Worm (Caenorhabditis elegans): Measurements from ENCODE around the gene rfth-1.

The rfth-1 gene

DNA sequence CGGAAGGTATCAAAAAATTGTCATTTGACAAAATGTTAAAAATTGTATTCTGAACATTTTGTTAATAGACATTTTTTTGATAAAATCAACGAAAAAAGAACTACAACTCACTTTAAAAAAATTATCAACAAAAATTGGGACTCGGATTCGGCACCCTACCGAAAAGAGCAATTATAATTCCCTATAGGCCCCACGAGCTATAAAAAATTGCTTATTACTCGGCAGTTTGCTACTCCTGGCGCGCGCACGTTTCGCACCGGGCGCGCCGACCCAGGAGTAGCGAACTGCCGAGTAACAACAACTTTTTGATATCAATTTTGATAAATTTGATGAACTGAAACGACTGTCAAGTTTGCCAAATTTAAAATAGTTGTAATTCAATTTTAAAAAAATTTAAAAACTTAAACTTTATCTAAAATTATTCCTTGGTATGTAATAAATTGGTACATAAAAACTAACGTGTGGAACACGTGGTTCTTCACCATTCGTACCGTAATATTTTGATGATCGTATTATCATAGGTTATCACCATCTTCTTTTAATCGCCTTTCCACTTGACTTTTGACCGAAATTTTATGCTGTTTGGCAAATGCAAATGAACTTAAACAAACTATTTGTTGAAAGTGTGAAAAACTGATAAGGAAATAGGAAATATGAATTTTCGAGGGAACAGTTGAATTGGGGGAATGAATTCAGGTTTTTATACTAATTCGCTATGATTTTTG lies 35.6 kb downstream of the rfth-1 start:
- TF ChIP-seq zip-5 (tag; optimal IDR thresholded peaks at IDR 0.05) (no peak), nhr-232 (tag; optimal IDR thresholded peaks at IDR 0.05) (no peak), unc-86 (tag; optimal IDR thresholded peaks at IDR 0.05) (no peak), elt-4 (tag; optimal IDR thresholded peaks at IDR 0.05) (no peak), hlh-8 (tag; optimal IDR thresholded peaks at IDR 0.05) (no peak), unc-55 (GFP tag; optimal IDR thresholded peaks at IDR 0.05) (no peak), ceh-6 (GFP tag; optimal IDR thresholded peaks at IDR 0.05) (no peak), lin-11 (tag; optimal IDR thresholded peaks at IDR 0.05) (no peak), pha-2 (tag; optimal IDR thresholded peaks at IDR 0.05) (no peak), ceh-31 (tag; optimal IDR thresholded peaks at IDR 0.05) (no peak), tbx-7 (tag; optimal IDR thresholded peaks at IDR 0.05) (no peak), K09A11.1 (tag; optimal IDR thresholded peaks at IDR 0.05; ENCODE audit: insufficient read depth) (no peak), pag-3 (tag; optimal IDR thresholded peaks at IDR 0.05; ENCODE audit: borderline replicate concordance) (no peak)

DNA sequence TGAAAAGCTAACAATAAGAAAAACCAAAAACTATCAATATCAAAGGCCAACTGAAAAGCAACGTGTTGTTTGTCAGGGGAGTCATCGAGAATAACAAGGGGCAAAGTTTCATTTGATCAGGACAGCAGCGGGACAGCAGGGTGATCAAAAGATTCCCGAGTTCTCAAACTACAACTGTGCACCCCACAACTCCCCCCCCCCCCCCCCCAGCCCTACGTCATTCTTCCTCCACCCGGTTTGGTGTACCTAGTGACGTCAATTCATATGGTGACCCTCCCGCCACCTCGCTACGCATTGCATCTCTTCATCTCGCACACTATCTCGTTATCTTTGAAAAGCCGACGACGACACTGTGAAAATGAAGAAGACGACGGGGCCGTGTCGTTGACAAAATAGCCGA lies 37.3 kb downstream of the rfth-1 start:
- no peak for TF ChIP-seq eyg-1 (tag; optimal IDR thresholded peaks at IDR 0.05)
- TF ChIP-seq Y22D7AL.16 (tag; optimal IDR thresholded peaks at IDR 0.05), result no peak
- TF ChIP-seq hlh-6 (tag; optimal IDR thresholded peaks at IDR 0.05), result no peak
- TF ChIP-seq unc-3 (GFP tag; conservative IDR thresholded peaks at IDR 0.05), result no peak
- TF ChIP-seq unc-3 (tag; optimal IDR thresholded peaks at IDR 0.05), result no peak

DNA sequence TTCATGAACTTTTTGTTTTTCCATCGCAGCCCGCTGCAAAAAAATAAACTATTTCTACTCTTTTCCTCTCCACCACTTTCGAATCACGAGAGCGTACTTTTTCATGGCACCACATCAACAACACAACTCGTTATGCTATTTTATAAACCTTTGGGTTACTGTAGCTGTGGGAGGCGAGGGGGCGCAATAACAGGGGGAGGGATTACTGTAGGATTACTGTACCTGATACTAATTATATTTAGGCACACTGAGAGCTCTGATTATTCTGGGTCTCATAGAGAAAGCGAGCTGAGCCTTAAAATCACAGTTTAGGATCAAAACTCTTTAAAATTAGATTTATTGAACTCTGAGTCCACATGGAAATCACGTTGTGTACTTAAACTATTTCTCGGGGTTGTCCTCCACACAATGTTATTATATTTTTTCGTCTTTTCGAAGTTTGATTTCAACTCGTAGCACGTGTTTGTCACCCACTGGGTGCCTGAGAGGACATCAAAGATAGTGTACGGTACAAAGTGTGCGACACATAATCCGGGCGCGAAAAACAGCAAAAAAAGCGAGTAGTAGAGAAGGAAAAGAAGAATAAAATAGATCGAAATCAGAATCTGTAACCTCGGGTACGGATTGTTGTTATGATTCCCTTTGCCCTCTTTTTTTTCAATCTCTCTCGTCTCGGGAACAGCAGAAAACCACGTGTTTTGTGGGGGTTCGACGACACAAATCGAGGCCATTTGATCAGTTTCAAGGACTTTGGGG lies 38.5 kb downstream of the rfth-1 start:
- TF ChIP-seq unc-55 (GFP tag; optimal IDR thresholded peaks at IDR 0.05), result no peak
- no peak for TF ChIP-seq C08G9.2 (tag; optimal IDR thresholded peaks at IDR 0.05)
- no peak for TF ChIP-seq ztf-16 (tag; optimal IDR thresholded peaks at IDR 0.05)
- TF ChIP-seq ttx-3 (tag; optimal IDR thresholded peaks at IDR 0.05), result no peak
- no peak for TF ChIP-seq T23F11.4 (GFP tag; optimal IDR thresholded peaks at IDR 0.05)
- no peak for TF ChIP-seq ceh-24 (tag; optimal IDR thresholded peaks at IDR 0.05)
- TF ChIP-seq Y22D7AL.16 (tag; optimal IDR thresholded peaks at IDR 0.05), result no peak
- TF ChIP-seq eyg-1 (tag; optimal IDR thresholded peaks at IDR 0.05), result no peak
- TF ChIP-seq hlh-30 (tag; optimal IDR thresholded peaks at IDR 0.05; ENCODE audit: insufficient read depth), result peak; percentile 8

DNA sequence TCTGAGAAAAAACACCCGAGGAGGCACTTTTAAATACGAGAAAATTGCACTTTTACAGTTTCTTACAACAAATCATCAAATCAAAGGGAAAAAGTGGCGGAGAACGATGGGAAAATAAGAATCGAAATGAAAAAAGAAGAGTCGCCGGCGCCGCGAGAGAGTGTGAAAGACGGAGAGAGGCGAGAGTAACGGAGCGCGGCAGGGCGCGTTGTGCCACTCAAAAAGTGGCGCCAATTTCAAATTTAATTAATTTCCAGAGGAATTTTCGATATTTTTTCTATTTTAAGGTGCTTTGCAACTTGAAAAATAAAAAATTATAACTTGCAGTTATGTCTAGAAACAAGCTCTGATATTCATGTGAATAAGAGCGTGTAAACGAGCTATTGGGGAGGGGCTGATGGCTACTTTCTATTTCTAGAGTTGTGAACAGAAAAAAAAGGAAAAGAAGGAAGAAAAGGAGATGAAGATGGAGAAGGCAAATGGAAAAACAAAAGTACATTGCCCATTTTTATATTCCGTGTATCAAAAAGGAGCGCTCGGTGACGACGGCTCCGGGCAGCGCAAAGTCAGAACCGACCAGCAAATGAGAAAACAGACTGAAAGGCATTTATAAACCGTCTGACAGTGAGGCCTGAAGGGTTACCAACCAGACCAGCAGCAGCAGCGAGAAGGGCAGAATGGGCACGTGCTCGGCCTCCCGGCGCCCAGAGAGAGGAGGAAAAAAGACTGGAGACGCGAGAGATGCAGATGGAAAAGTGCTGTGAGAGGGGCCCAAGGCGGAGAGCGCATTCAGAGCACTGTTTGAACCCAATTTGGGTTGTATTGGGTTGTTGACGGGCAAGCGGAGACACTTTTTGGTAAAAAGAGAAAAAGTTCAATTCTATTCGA lies 40.0 kb downstream of the rfth-1 start:
- TF ChIP-seq unc-42 (tag; optimal IDR thresholded peaks at IDR 0.05), result peak; percentile 21
- TF ChIP-seq C08G9.2 (tag; optimal IDR thresholded peaks at IDR 0.05), result peak; percentile 30
- TF ChIP-seq sox-2 (GFP tag; IDR thresholded peaks at IDR 0.05), result no peak
- TF ChIP-seq ceh-30 (tag; optimal IDR thresholded peaks at IDR 0.05), result no peak
- TF ChIP-seq pha-2 (tag; optimal IDR thresholded peaks at IDR 0.05), result no peak
- no peak for TF ChIP-seq ztf-16 (tag; optimal IDR thresholded peaks at IDR 0.05)
- TF ChIP-seq ceh-19 (GFP tag; optimal IDR thresholded peaks at IDR 0.05), result no peak
- TF ChIP-seq ceh-31 (tag; optimal IDR thresholded peaks at IDR 0.05), result peak; percentile 23
- TF ChIP-seq ceh-48 (tag; optimal IDR thresholded peaks at IDR 0.05), result no peak
- no peak for TF ChIP-seq ama-1 (optimal IDR thresholded peaks at IDR 0.05)
